Worm (Caenorhabditis elegans): Measurements from ENCODE around the gene C45G9.4.

C45G9.4 gene

ce11 chrIII:5025136-5025629 lies 37.3 kb upstream of the C45G9.4 start:
- TF ChIP-seq unc-62 (GFP tag; optimal IDR thresholded peaks at IDR 0.05) (no peak), elt-1 (tag; optimal IDR thresholded peaks at IDR 0.05) (no peak), nhr-23 (tag; optimal IDR thresholded peaks at IDR 0.05) (no peak), skn-1 (tag; optimal IDR thresholded peaks at IDR 0.05) (no peak), ceh-16 (tag; optimal IDR thresholded peaks at IDR 0.05) (no peak), nhr-129 (tag; optimal IDR thresholded peaks at IDR 0.05) (no peak), sma-3 (GFP tag; optimal IDR thresholded peaks at IDR 0.05) (peak; percentile 44), sma-9 (GFP tag; optimal IDR thresholded peaks at IDR 0.05) (no peak), sma-9 (tag; optimal IDR thresholded peaks at IDR 0.05) (no peak), ztf-4 (tag; optimal IDR thresholded peaks at IDR 0.05) (peak; percentile 79), zag-1 (tag; optimal IDR thresholded peaks at IDR 0.05) (no peak), alr-1 (tag; optimal IDR thresholded peaks at IDR 0.05) (no peak), ceh-82 (tag; optimal IDR thresholded peaks at IDR 0.05) (no peak), F13H6.1 (tag; optimal IDR thresholded peaks at IDR 0.05) (peak; percentile 7), fos-1 (tag; optimal IDR thresholded peaks at IDR 0.05) (no peak), mdl-1 (tag; optimal IDR thresholded peaks at IDR 0.05) (no peak), R02D3.7 (tag; optimal IDR thresholded peaks at IDR 0.05) (no peak), aly-2 (tag; optimal IDR thresholded peaks at IDR 0.05) (no peak), nhr-77 (tag; optimal IDR thresholded peaks at IDR 0.05) (no peak), nhr-10 (tag; optimal IDR thresholded peaks at IDR 0.05) (no peak), dmd-4 (tag; optimal IDR thresholded peaks at IDR 0.05) (no peak), nhr-21 (tag; optimal IDR thresholded peaks at IDR 0.05) (peak; percentile 2), ztf-11 (tag; optimal IDR thresholded peaks at IDR 0.05) (no peak), nhr-6 (tag; optimal IDR thresholded peaks at IDR 0.05) (no peak), snpc-4 (tag; optimal IDR thresholded peaks at IDR 0.05) (no peak), egl-27 (tag; optimal IDR thresholded peaks at IDR 0.05) (no peak), sem-4 (tag; optimal IDR thresholded peaks at IDR 0.05) (peak; percentile 47), elt-3 (tag; optimal IDR thresholded peaks at IDR 0.05) (no peak), peb-1 (tag; optimal IDR thresholded peaks at IDR 0.05) (no peak), ama-1 (optimal IDR thresholded peaks at IDR 0.05) (peak; percentile 83), unc-55 (GFP tag; optimal IDR thresholded peaks at IDR 0.05) (no peak), nhr-25 (tag; optimal IDR thresholded peaks at IDR 0.05) (no peak), unc-39 (tag; optimal IDR thresholded peaks at IDR 0.05) (no peak), Y55F3AM.14 (GFP tag; optimal IDR thresholded peaks at IDR 0.05) (peak; percentile 7), nhr-237 (tag; optimal IDR thresholded peaks at IDR 0.05) (no peak), lsy-2 (tag; optimal IDR thresholded peaks at IDR 0.05) (peak in 1 of 2 experiments; percentile 60), gmeb-1 (tag; optimal IDR thresholded peaks at IDR 0.05) (peak; percentile 28), nhr-11 (tag; optimal IDR thresholded peaks at IDR 0.05) (no peak), lin-13 (GFP tag; optimal IDR thresholded peaks at IDR 0.05) (peak; percentile 19), ztf-1 (GFP tag; conservative IDR thresholded peaks at IDR 0.05) (peak; percentile 93), ZK546.5 (tag; optimal IDR thresholded peaks at IDR 0.05) (no peak), blmp-1 (tag; optimal IDR thresholded peaks at IDR 0.05; ENCODE audit: insufficient read depth) (no peak), nhr-12 (tag; optimal IDR thresholded peaks at IDR 0.05) (no peak), mab-5 (tag; optimal IDR thresholded peaks at IDR 0.05) (no peak), C34F6.9 (tag; optimal IDR thresholded peaks at IDR 0.05) (peak; percentile 25), crh-2 (tag; optimal IDR thresholded peaks at IDR 0.05) (peak; percentile 26), lin-11 (tag; optimal IDR thresholded peaks at IDR 0.05) (no peak), mbf-1 (tag; optimal IDR thresholded peaks at IDR 0.05) (no peak), lin-39 (tag; optimal IDR thresholded peaks at IDR 0.05) (no peak)
